Fruit fly (Drosophila melanogaster): ENCODE measurements around the gene plum.

- no peak for TF ChIP-seq pan (optimal IDR thresholded peaks at IDR 0.05)
- no peak for TF ChIP-seq Dll (optimal IDR thresholded peaks at IDR 0.05)
- no peak for TF ChIP-seq usp (GFP tag; optimal IDR thresholded peaks at IDR 0.05)
- no peak for TF ChIP-seq psq (optimal IDR thresholded peaks at IDR 0.05)
- TF ChIP-seq EcR (GFP tag; optimal IDR thresholded peaks at IDR 0.05), result no peak
Observed at dm6 chr3R:26500355-26500754, 34.7 kb downstream of the plum start.

All from whole organism.